Worm (Caenorhabditis elegans): Measurements from ENCODE around the gene gst-5.
"Not testable (repeated sequence)": the region's sequence is repeated elsewhere in the genome, so short reads cannot be mapped to it uniquely, and the experiment has no call there.

ce11 chrII:10941918-10942317, 8.2 kb upstream of the gst-5 start, which contains the start of gene R03D7.15:
- not testable (repeated sequence) for TF ChIP-seq nhr-77 (tag; optimal IDR thresholded peaks at IDR 0.05); lin-15B (tag; optimal IDR thresholded peaks at IDR 0.05); hmg-11 (tag; optimal IDR thresholded peaks at IDR 0.05); unc-62 (GFP tag; optimal IDR thresholded peaks at IDR 0.05); egl-27 (tag; optimal IDR thresholded peaks at IDR 0.05)

Measured in whole organism, L3 larva.